Worm (Caenorhabditis elegans) whole organism, midembryonic: Measurements from ENCODE around the gene nsy-1.

Experiments used
- cog-1 ChIP-seq: sonication (generic microtip); optimal IDR thresholded peaks from 2 replicates; lab custom pipeline; 2016; ENCODE audit warnings: missing genetic modification characterization, missing compliant biosample characterization
- flt-1 ChIP-seq: fragments of 200-800 bp; sonication (Bioruptor generic); IDR thresholded peaks from 2 replicates; pipeline ENCODE4 v1.3.6; 2022; ENCODE audit warnings: missing genetic modification characterization, missing compliant biosample characterization
- ref-1 ChIP-seq: fragments of 200-800 bp; sonication (Bioruptor generic); conservative IDR thresholded peaks from 2 replicates; pipeline ENCODE4 v1.3.6; 2022; ENCODE audit warnings: missing genetic modification reagents, missing genetic modification characterization, missing compliant biosample characterization
- tab-1 ChIP-seq: fragments of 200-800 bp; sonication (Bioruptor generic); IDR thresholded peaks from 2 replicates; pipeline ENCODE4 v1.3.6; 2022; ENCODE audit warnings: missing genetic modification characterization, missing compliant biosample characterization
- ztf-23 ChIP-seq: fragments of 200-800 bp; sonication (Bioruptor generic); IDR thresholded peaks from 2 replicates; pipeline ENCODE4 v1.3.6; 2022; ENCODE audit warnings: missing genetic modification reagents, missing genetic modification characterization, missing compliant biosample characterization
- ztf-29 ChIP-seq: fragments of 200-800 bp; sonication (Bioruptor generic); IDR thresholded peaks from 2 replicates; pipeline ENCODE4 v1.3.6; 2022; ENCODE audit warnings: missing genetic modification reagents, missing genetic modification characterization, missing compliant biosample characterization

ce11 chrII:4987257-4987656 is 35.3 kb upstream of the nsy-1 start:
- no peak for TF ChIP-seq cog-1 (tag; lab: Kevin White, UChicago)
- no peak for TF ChIP-seq flt-1 (GFP tag; lab: Robert Waterston, UW)
- TF ChIP-seq ztf-23 (GFP tag; lab: Robert Waterston, UW), result no peak
- no peak for TF ChIP-seq ref-1 (GFP tag; lab: Robert Waterston, UW)
- no peak for TF ChIP-seq tab-1
- no peak for TF ChIP-seq ztf-29 (GFP tag; lab: Robert Waterston, UW)
